Fruit fly (Drosophila melanogaster): ENCODE data around the gene CG14540.
A peak's percentile ranks its signal among the peaks of the same experiment; 100 is the strongest.

CG14540 gene

dm6 chr3R:25997068-25997714 is 38.1 kb downstream of the CG14540 start (continued):
- TF ChIP-seq Ssrp (tag; optimal IDR thresholded peaks at IDR 0.05) (peak; percentile 95), CG9727 (GFP tag; optimal IDR thresholded peaks at IDR 0.05) (peak; percentile 97), CG12391 (tag; optimal IDR thresholded peaks at IDR 0.05) (peak; percentile 94), Aef1 (GFP tag; IDR thresholded peaks at IDR 0.05) (no peak), CG14710 (tag; optimal IDR thresholded peaks at IDR 0.05) (peak; percentile 97), CG10321 (GFP tag; IDR thresholded peaks at IDR 0.05) (no peak), CG8359 (GFP tag; optimal IDR thresholded peaks at IDR 0.05; ENCODE audit: borderline replicate concordance) (peak; percentile 82), CG13775 (GFP tag; optimal IDR thresholded peaks at IDR 0.05) (peak; percentile 92), Dref (GFP tag; IDR thresholded peaks at IDR 0.05) (no peak), twi (tag; optimal IDR thresholded peaks at IDR 0.05) (peak; percentile 86), crp (GFP tag; optimal IDR thresholded peaks at IDR 0.05) (peak in 1 of 2 experiments; percentile 4), HLHmδ (GFP tag; optimal IDR thresholded peaks at IDR 0.05) (peak; percentile 99), Lim3 (GFP tag; IDR thresholded peaks at IDR 0.05) (no peak), nerfin-2 (GFP tag; IDR thresholded peaks at IDR 0.05; ENCODE audit: partially characterized antibody) (no peak), ato (GFP tag; IDR thresholded peaks at IDR 0.05; ENCODE audit: partially characterized antibody) (no peak), run (tag; optimal IDR thresholded peaks at IDR 0.05) (peak; percentile 23), HHEX (GFP tag; optimal IDR thresholded peaks at IDR 0.05) (peak; percentile 49), HLH4C (GFP tag; IDR thresholded peaks at IDR 0.05; ENCODE audit: partially characterized antibody) (no peak), CG18262 (tag; optimal IDR thresholded peaks at IDR 0.05) (peak; percentile 98), grau (tag; optimal IDR thresholded peaks at IDR 0.05) (peak; percentile 88), Rfx (GFP tag; IDR thresholded peaks at IDR 0.05) (no peak), salm (tag; optimal IDR thresholded peaks at IDR 0.05) (peak; percentile 54), Mad (GFP tag; optimal IDR thresholded peaks at IDR 0.05) (no peak), lilli (GFP tag; optimal IDR thresholded peaks at IDR 0.05) (no peak), Sry-β (GFP tag; optimal IDR thresholded peaks at IDR 0.05) (peak; percentile 38), Kr (GFP tag; optimal IDR thresholded peaks at IDR 0.05) (peak; percentile 51), gro (GFP tag; optimal IDR thresholded peaks at IDR 0.05) (no peak), zf30C (GFP tag; optimal IDR thresholded peaks at IDR 0.05) (peak; percentile 97), CG32772 (GFP tag; IDR thresholded peaks at IDR 0.05) (peak; percentile 61), CG14441 (GFP tag; IDR thresholded peaks at IDR 0.05) (no peak), bigmax (GFP tag; optimal IDR thresholded peaks at IDR 0.05) (no peak), sd (tag; optimal IDR thresholded peaks at IDR 0.05) (no peak), CG4424 (GFP tag; optimal IDR thresholded peaks at IDR 0.05) (peak; percentile 83), ind (GFP tag; optimal IDR thresholded peaks at IDR 0.05) (peak; percentile 31)

DNA sequence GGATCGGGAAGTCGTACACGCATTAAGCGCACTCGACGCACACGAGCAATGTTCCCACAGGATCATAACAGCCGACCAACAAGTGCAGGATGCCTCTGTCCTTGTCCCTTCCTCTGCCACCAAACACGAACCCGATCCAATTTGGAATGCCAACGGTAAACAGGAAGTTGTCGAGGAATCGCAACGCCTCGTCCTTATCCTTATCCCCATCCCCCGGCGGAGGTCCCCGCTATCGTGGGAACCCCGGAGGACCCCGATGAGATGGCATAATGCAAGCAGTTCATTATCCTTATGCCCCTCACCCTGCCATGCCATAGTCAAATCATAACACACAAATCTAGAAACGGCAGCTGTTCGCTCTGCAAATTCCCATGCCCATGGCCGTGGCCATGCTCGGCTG is 40.1 kb downstream of the CG14540 start:
- TF ChIP-seq crol (GFP tag; IDR thresholded peaks at IDR 0.05), result peak; percentile 66
- no peak for TF ChIP-seq Ssrp (tag; optimal IDR thresholded peaks at IDR 0.05)
- no peak for TF ChIP-seq az2 (GFP tag; optimal IDR thresholded peaks at IDR 0.05)
- TF ChIP-seq sqz (GFP tag; optimal IDR thresholded peaks at IDR 0.05), result no peak
- TF ChIP-seq vnd (GFP tag; IDR thresholded peaks at IDR 0.05; ENCODE audit: partially characterized antibody), result 0 out of 3 replicates have a peak, but pooled peaks have one; percentile 21
- no peak for TF ChIP-seq CTCF (GFP tag; optimal IDR thresholded peaks at IDR 0.05)
- TF ChIP-seq gcm2 (GFP tag; optimal IDR thresholded peaks at IDR 0.05), result no peak
- TF ChIP-seq CG12219 (GFP tag; optimal IDR thresholded peaks at IDR 0.05), result no peak
- no peak for TF ChIP-seq CG2678 (tag; optimal IDR thresholded peaks at IDR 0.05)
- no peak for TF ChIP-seq CG15073 (GFP tag; optimal IDR thresholded peaks at IDR 0.05)
- TF ChIP-seq wdn (GFP tag; IDR thresholded peaks at IDR 0.05), result no peak
- peak; percentile 38 for TF ChIP-seq HLHmδ (GFP tag; optimal IDR thresholded peaks at IDR 0.05)
- no peak for TF ChIP-seq tgo (GFP tag; IDR thresholded peaks at IDR 0.05)
- no peak for TF ChIP-seq Sox102F (GFP tag; optimal IDR thresholded peaks at IDR 0.05)
- TF ChIP-seq CG16863 (GFP tag; optimal IDR thresholded peaks at IDR 0.05), result no peak
- TF ChIP-seq ac (GFP tag; optimal IDR thresholded peaks at IDR 0.05), result peak; percentile 84
- TF ChIP-seq CG16779 (GFP tag; IDR thresholded peaks at IDR 0.05), result no peak
- TF ChIP-seq Ets65A (GFP tag), result no peak
- peak; percentile 53 for TF ChIP-seq sens (GFP tag)
- TF ChIP-seq ro (GFP tag; IDR thresholded peaks at IDR 0.05), result no peak
